Worm (Caenorhabditis elegans) whole organism, L4/young adult: ENCODE measurements around the gene irg-4.
"Not testable (repeated sequence)": the region's sequence is repeated elsewhere in the genome, so short reads cannot be mapped to it uniquely, and the experiment has no call there.

Experiments
- W03F9.2 ChIP-seq: fragments of 150-350 bp; optimal IDR thresholded peaks from 2 replicates; lab custom pipeline; 2014; ENCODE audit warnings: missing biosample characterization, missing genetic modification characterization
- dao-5 ChIP-seq: sonication (generic microtip); optimal IDR thresholded peaks from 2 replicates; lab custom pipeline; 2016; ENCODE audit warnings: missing genotype, missing genetic modification characterization, moderate library complexity, missing compliant biosample characterization
- him-1 ChIP-seq: sonication (generic microtip); optimal IDR thresholded peaks from 2 replicates; lab custom pipeline; 2016; ENCODE audit warnings: missing genotype, missing genetic modification reagents, missing genetic modification characterization, missing compliant biosample characterization

ce11 chrIV:12484479-12484878, 48.8 kb downstream of the irg-4 start, which contains the start of gene T04A11.4:
- TF ChIP-seq W03F9.2, him-1, dao-5 (tag; lab: Kevin White, UChicago): not testable (repeated sequence)
